Worm (Caenorhabditis elegans) whole organism, L2 larva: ENCODE results near the gene F08H9.3.

Experiments used
- C34F6.9 ChIP-seq: fragments of 150-350 bp; optimal IDR thresholded peaks from 2 replicates; lab custom pipeline; 2014; ENCODE audit warnings: missing biosample characterization, missing genetic modification characterization
- F13H6.1 ChIP-seq: sonication (generic microtip); optimal IDR thresholded peaks from 2 replicates; lab custom pipeline; 2016; ENCODE audit warnings: missing genetic modification characterization, missing compliant biosample characterization
- R02D3.7 ChIP-seq: fragments of 150-350 bp; optimal IDR thresholded peaks from 2 replicates; lab custom pipeline; 2014; ENCODE audit warnings: missing biosample characterization, missing genetic modification characterization
- Y55F3AM.14 ChIP-seq: fragments of 200-800 bp; sonication (Bioruptor generic); optimal IDR thresholded peaks from 2 replicates; lab custom pipeline; 2018; ENCODE audit warnings: mild to moderate bottlenecking, missing genetic modification characterization, missing compliant biosample characterization
- alr-1 ChIP-seq: fragments of 150-350 bp; optimal IDR thresholded peaks from 2 replicates; lab custom pipeline; 2014; ENCODE audit warnings: missing biosample characterization, missing genetic modification characterization
- aly-2 ChIP-seq: fragments of 150-350 bp; optimal IDR thresholded peaks from 2 replicates; lab custom pipeline; 2014; ENCODE audit warnings: missing biosample characterization, missing genetic modification characterization
- ama-1 ChIP-seq: fragments of 150-350 bp; optimal IDR thresholded peaks from 2 replicates; lab custom pipeline; 2018; ENCODE audit warnings: inconsistent platforms
- blmp-1 ChIP-seq: sonication (generic microtip); optimal IDR thresholded peaks from 2 replicates; lab custom pipeline; 2017; ENCODE audit warnings: missing genetic modification characterization, mild to moderate bottlenecking, missing compliant biosample characterization, antibody characterized with exemption, moderate library complexity; ENCODE audit not compliant: insufficient read depth
- ceh-16 ChIP-seq: fragments of 150-350 bp; optimal IDR thresholded peaks from 2 replicates; lab custom pipeline; 2014; ENCODE audit warnings: missing biosample characterization, missing genetic modification characterization
- ceh-82 ChIP-seq: fragments of 150-350 bp; optimal IDR thresholded peaks from 2 replicates; lab custom pipeline; 2014; ENCODE audit warnings: missing biosample characterization, missing genetic modification characterization
- crh-2 ChIP-seq: sonication (generic microtip); optimal IDR thresholded peaks from 2 replicates; lab custom pipeline; 2017; ENCODE audit warnings: missing biosample characterization, missing genetic modification characterization
- dmd-4 ChIP-seq: sonication (generic microtip); optimal IDR thresholded peaks from 2 replicates; lab custom pipeline; 2017; ENCODE audit warnings: missing biosample characterization, missing genetic modification characterization
- egl-27 ChIP-seq: sonication (generic microtip); optimal IDR thresholded peaks from 3 replicates; lab custom pipeline; 2017; ENCODE audit warnings: missing biosample characterization, missing genetic modification reagents, missing genetic modification characterization
- elt-1 ChIP-seq: fragments of 150-350 bp; optimal IDR thresholded peaks from 2 replicates; lab custom pipeline; 2014; ENCODE audit warnings: missing biosample characterization, missing genetic modification characterization
- elt-3 ChIP-seq: sonication (generic microtip); optimal IDR thresholded peaks from 2 replicates; lab custom pipeline; 2017; ENCODE audit warnings: missing biosample characterization, missing genetic modification characterization
- gmeb-1 ChIP-seq: fragments of 150-350 bp; optimal IDR thresholded peaks from 2 replicates; lab custom pipeline; 2014; ENCODE audit warnings: missing biosample characterization, missing genetic modification characterization
- lin-11 ChIP-seq: fragments of 150-350 bp; sonication (generic microtip); optimal IDR thresholded peaks from 2 replicates; lab custom pipeline; 2014; ENCODE audit warnings: missing biosample characterization, missing genetic modification characterization, inconsistent platforms, mixed read lengths
- lin-39 ChIP-seq: fragments of 150-350 bp; optimal IDR thresholded peaks from 2 replicates; lab custom pipeline; 2014; ENCODE audit warnings: missing biosample characterization, missing genetic modification reagents, missing genetic modification characterization
- lsy-2 ChIP-seq, 2 experiments: fragments of 150-350 bp in 1 of 2; sonication (generic microtip) in 1 of 2; optimal IDR thresholded peaks; 2 replicates each; lab custom pipeline; 2014 to 2017; ENCODE audit warnings: missing biosample characterization in 2 of 2, missing genetic modification characterization in 2 of 2
- mab-5 ChIP-seq: fragments of 150-350 bp; optimal IDR thresholded peaks from 2 replicates; lab custom pipeline; 2014; ENCODE audit warnings: missing biosample characterization, missing genetic modification characterization
- mdl-1 ChIP-seq, 2 experiments: fragments of 150-350 bp in 1 of 2; sonication (generic microtip) in 1 of 2; optimal IDR thresholded peaks; 2 replicates each; lab custom pipeline; 2017; ENCODE audit warnings: missing biosample characterization in 2 of 2, missing genetic modification characterization in 2 of 2
- nhr-10 ChIP-seq: sonication (generic microtip); optimal IDR thresholded peaks from 2 replicates; lab custom pipeline; 2017; ENCODE audit warnings: missing biosample characterization, missing genetic modification characterization
- nhr-12 ChIP-seq: fragments of 150-350 bp; optimal IDR thresholded peaks from 2 replicates; lab custom pipeline; 2014; ENCODE audit warnings: missing biosample characterization, missing genetic modification characterization
- nhr-129 ChIP-seq: fragments of 150-350 bp; optimal IDR thresholded peaks from 2 replicates; lab custom pipeline; 2014; ENCODE audit warnings: missing biosample characterization, missing genetic modification characterization
- nhr-21 ChIP-seq: fragments of 150-350 bp; optimal IDR thresholded peaks from 2 replicates; lab custom pipeline; 2014; ENCODE audit warnings: missing biosample characterization, missing genetic modification characterization
- nhr-23 ChIP-seq: fragments of 150-350 bp; optimal IDR thresholded peaks from 2 replicates; lab custom pipeline; 2014; ENCODE audit warnings: missing biosample characterization, missing genetic modification reagents, missing genetic modification characterization
- nhr-25 ChIP-seq: fragments of 150-350 bp; sonication (generic microtip); optimal IDR thresholded peaks from 3 replicates; lab custom pipeline; 2014; ENCODE audit warnings: missing biosample characterization, missing genetic modification characterization
- sem-4 ChIP-seq: fragments of 150-350 bp; optimal IDR thresholded peaks from 2 replicates; lab custom pipeline; 2014; ENCODE audit warnings: missing biosample characterization, missing genetic modification reagents, missing genetic modification characterization
- skn-1 ChIP-seq: sonication (generic microtip); optimal IDR thresholded peaks from 2 replicates; lab custom pipeline; 2017; ENCODE audit warnings: missing biosample characterization, missing genetic modification characterization
- sma-3 ChIP-seq: sonication (generic microtip); optimal IDR thresholded peaks from 2 replicates; lab custom pipeline; 2016; ENCODE audit warnings: missing genetic modification reagents, missing genetic modification characterization, missing compliant biosample characterization
- sma-9 ChIP-seq, 2 experiments: fragments of 150-350 bp in 1 of 2; sonication (generic microtip) in 1 of 2; optimal IDR thresholded peaks; 2 replicates each; lab custom pipeline; 2014 to 2016; ENCODE audit warnings: missing genetic modification characterization in 2 of 2, mild to moderate bottlenecking in 1 of 2, missing biosample characterization in 1 of 2, missing compliant biosample characterization in 1 of 2, missing genetic modification reagents in 1 of 2, moderate library complexity in 1 of 2
- snpc-4 ChIP-seq: fragments of 150-350 bp; optimal IDR thresholded peaks from 2 replicates; lab custom pipeline; 2014; ENCODE audit warnings: missing biosample characterization, missing genetic modification characterization
- unc-55 ChIP-seq: fragments of 150-350 bp; sonication (generic microtip); optimal IDR thresholded peaks from 3 replicates; lab custom pipeline; 2014; ENCODE audit warnings: missing biosample characterization, missing genetic modification reagents, missing genetic modification characterization
- unc-62 ChIP-seq: fragments of 150-350 bp; optimal IDR thresholded peaks from 2 replicates; lab custom pipeline; 2014; ENCODE audit warnings: missing biosample characterization, missing genetic modification reagents, missing genetic modification characterization
- zag-1 ChIP-seq: fragments of 150-350 bp; optimal IDR thresholded peaks from 2 replicates; lab custom pipeline; 2014; ENCODE audit warnings: missing biosample characterization, missing genetic modification characterization
- ztf-1 ChIP-seq: fragments of 200-800 bp; sonication (Bioruptor generic); conservative IDR thresholded peaks from 2 replicates; pipeline ENCODE4 v1.3.6; 2022; ENCODE audit warnings: missing genetic modification characterization, missing compliant biosample characterization
- ztf-11 ChIP-seq: sonication (generic microtip); optimal IDR thresholded peaks from 2 replicates; lab custom pipeline; 2017; ENCODE audit warnings: missing biosample characterization, missing genetic modification characterization

Gene F08H9.3

ce11 chrV:14499074-14499864, 36.1 kb upstream of the F08H9.3 start:
- TF ChIP-seq mab-5 (no peak), alr-1 (tag; lab: Kevin White, UChicago) (no peak), nhr-129 (tag; lab: Kevin White, UChicago) (peak; percentile 54), mdl-1 (tag; optimal IDR thresholded peaks at IDR 0.05; lab: Kevin White, UChicago) (no peak), F13H6.1 (tag; lab: Kevin White, UChicago) (peak; percentile 32), C34F6.9 (tag; lab: Kevin White, UChicago) (peak; percentile 11), nhr-23 (tag; lab: Kevin White, UChicago) (no peak), nhr-25 (tag; lab: Kevin White, UChicago) (peak; percentile 31), gmeb-1 (tag; lab: Kevin White, UChicago) (no peak)
- TF ChIP-seq, all 48 proteins: peak for 4

- TF ChIP-seq nhr-23 (tag; lab: Kevin White, UChicago) (no peak), nhr-129 (tag; lab: Kevin White, UChicago) (no peak), dmd-4 (tag; lab: Kevin White, UChicago) (no peak), lin-11 (tag; lab: Kevin White, UChicago) (no peak), unc-55 (GFP tag; lab: Kevin White, UChicago) (no peak), ztf-1 (GFP tag; lab: Robert Waterston, UW) (no peak), mdl-1 (tag; optimal IDR thresholded peaks at IDR 0.05; lab: Kevin White, UChicago) (no peak), zag-1 (tag; lab: Kevin White, UChicago) (no peak), lin-39 (no peak), nhr-21 (tag; lab: Kevin White, UChicago) (no peak), aly-2 (tag; lab: Kevin White, UChicago) (no peak), elt-3 (no peak), ceh-16 (tag; lab: Kevin White, UChicago) (no peak), egl-27 (tag; lab: Kevin White, UChicago) (no peak), nhr-12 (tag; lab: Kevin White, UChicago) (no peak), blmp-1 (tag; lab: Kevin White, UChicago) (no peak)
Measured at ce11 chrV:14498204-14498603, 35.1 kb upstream of the F08H9.3 start.

ce11 chrV:14496446-14496845, 33.3 kb upstream of the F08H9.3 start:
- TF ChIP-seq F13H6.1 (tag; lab: Kevin White, UChicago) (no peak), lsy-2 (tag; optimal IDR thresholded peaks at IDR 0.05; lab: Kevin White, UChicago) (no peak), dmd-4 (tag; lab: Kevin White, UChicago) (no peak)

- TF ChIP-seq F13H6.1 (tag; lab: Kevin White, UChicago) = no peak
- TF ChIP-seq nhr-12 (tag; lab: Kevin White, UChicago) = no peak
- TF ChIP-seq sem-4 = peak; percentile 21
- TF ChIP-seq sma-9 (GFP tag; optimal IDR thresholded peaks at IDR 0.05; lab: Kevin White, UChicago) = no peak
- no peak for TF ChIP-seq sma-9 (tag; optimal IDR thresholded peaks at IDR 0.05; lab: Kevin White, UChicago)
- no peak for TF ChIP-seq snpc-4 (tag; lab: Kevin White, UChicago)
- peak; percentile 17 for TF ChIP-seq C34F6.9 (tag; lab: Kevin White, UChicago)
- peak; percentile 77 for TF ChIP-seq blmp-1 (tag; lab: Kevin White, UChicago)
- no peak for TF ChIP-seq ama-1 (lab: Kevin White, UChicago)
- no peak for TF ChIP-seq ztf-11 (tag; lab: Kevin White, UChicago)
Measured at ce11 chrV:14495493-14495892, 32.4 kb upstream of the F08H9.3 start.

- TF ChIP-seq gmeb-1 (tag; lab: Kevin White, UChicago) (no peak), nhr-10 (tag; lab: Kevin White, UChicago) (no peak), zag-1 (tag; lab: Kevin White, UChicago) (no peak), sem-4 (no peak), alr-1 (tag; lab: Kevin White, UChicago) (no peak), skn-1 (tag; lab: Kevin White, UChicago) (no peak), sma-3 (no peak), nhr-12 (tag; lab: Kevin White, UChicago) (no peak), nhr-25 (tag; lab: Kevin White, UChicago) (no peak), crh-2 (tag; lab: Kevin White, UChicago) (no peak), elt-1 (tag; lab: Kevin White, UChicago) (no peak), C34F6.9 (tag; lab: Kevin White, UChicago) (no peak), R02D3.7 (no peak), lsy-2 (tag; optimal IDR thresholded peaks at IDR 0.05; lab: Kevin White, UChicago) (no peak), unc-62 (GFP tag; lab: Kevin White, UChicago) (no peak), Y55F3AM.14 (GFP tag; lab: Kevin White, UChicago) (no peak), ceh-82 (tag; lab: Kevin White, UChicago) (no peak), elt-3 (no peak)
Measured at ce11 chrV:14493665-14494064, 30.5 kb upstream of the F08H9.3 start.
